Worm (Caenorhabditis elegans) whole organism, early embryonic: Measurements from ENCODE around the gene egl-4.

ENCODE experiments used
- B0310.2 ChIP-seq: sonication (generic microtip); optimal IDR thresholded peaks from 2 replicates; lab custom pipeline; 2016; ENCODE audit warnings: mild to moderate bottlenecking, missing genetic modification characterization, missing compliant biosample characterization
- aly-1 ChIP-seq: sonication (generic microtip); optimal IDR thresholded peaks from 2 replicates; lab custom pipeline; 2016; ENCODE audit warnings: missing genetic modification characterization, missing compliant biosample characterization
- ama-1 ChIP-seq: fragments of 150-350 bp; optimal IDR thresholded peaks from 2 replicates; lab custom pipeline; 2014
- ceh-13 ChIP-seq: fragments of 200-800 bp; sonication (Bioruptor generic); optimal IDR thresholded peaks from 2 replicates; lab custom pipeline; 2018; ENCODE audit warnings: mild to moderate bottlenecking, missing genetic modification characterization, missing compliant biosample characterization
- ceh-36 ChIP-seq: sonication (generic microtip); optimal IDR thresholded peaks from 2 replicates; lab custom pipeline; 2016; ENCODE audit warnings: missing genetic modification characterization, inconsistent platforms, missing compliant biosample characterization
- ets-7 ChIP-seq: sonication (generic microtip); optimal IDR thresholded peaks from 2 replicates; lab custom pipeline; 2016; ENCODE audit warnings: missing genotype, missing genetic modification characterization, missing compliant biosample characterization
- flt-1 ChIP-seq: fragments of 200-800 bp; sonication (Bioruptor generic); IDR thresholded peaks from 2 replicates; pipeline ENCODE4 v1.3.6; 2022; ENCODE audit warnings: missing genetic modification characterization, missing compliant biosample characterization
- hmg-4 ChIP-seq: fragments of 200-800 bp; sonication (Bioruptor generic); optimal IDR thresholded peaks from 2 replicates; lab custom pipeline; 2018; ENCODE audit warnings: mild to moderate bottlenecking, missing genetic modification characterization, missing compliant biosample characterization
- hnd-1 ChIP-seq: sonication (generic microtip); optimal IDR thresholded peaks from 2 replicates; lab custom pipeline; 2016; ENCODE audit warnings: missing genetic modification characterization, missing compliant biosample characterization
- pes-1 ChIP-seq: fragments of 200-800 bp; sonication (Bioruptor generic); IDR thresholded peaks from 2 replicates; pipeline ENCODE4 v1.3.6; 2022; ENCODE audit warnings: missing genetic modification reagents, missing genetic modification characterization, missing compliant biosample characterization
- scrt-1 ChIP-seq: fragments of 200-800 bp; sonication (Bioruptor generic); IDR thresholded peaks from 2 replicates; pipeline ENCODE4 v1.3.6; 2022; ENCODE audit warnings: missing genetic modification characterization, missing compliant biosample characterization
- sea-1 ChIP-seq: fragments of 200-800 bp; sonication (Bioruptor generic); conservative IDR thresholded peaks from 2 replicates; pipeline ENCODE4 v1.3.6; 2022; ENCODE audit warnings: missing genetic modification characterization, missing compliant biosample characterization
- tbx-37 ChIP-seq: fragments of 200-800 bp; sonication (Bioruptor generic); conservative IDR thresholded peaks from 2 replicates; pipeline ENCODE4 v1.3.6; 2022; ENCODE audit warnings: missing genetic modification reagents, missing genetic modification characterization, missing compliant biosample characterization
- tra-4 ChIP-seq: sonication (generic microtip); optimal IDR thresholded peaks from 2 replicates; lab custom pipeline; 2017; ENCODE audit warnings: missing genetic modification characterization, missing compliant biosample characterization

DNA sequence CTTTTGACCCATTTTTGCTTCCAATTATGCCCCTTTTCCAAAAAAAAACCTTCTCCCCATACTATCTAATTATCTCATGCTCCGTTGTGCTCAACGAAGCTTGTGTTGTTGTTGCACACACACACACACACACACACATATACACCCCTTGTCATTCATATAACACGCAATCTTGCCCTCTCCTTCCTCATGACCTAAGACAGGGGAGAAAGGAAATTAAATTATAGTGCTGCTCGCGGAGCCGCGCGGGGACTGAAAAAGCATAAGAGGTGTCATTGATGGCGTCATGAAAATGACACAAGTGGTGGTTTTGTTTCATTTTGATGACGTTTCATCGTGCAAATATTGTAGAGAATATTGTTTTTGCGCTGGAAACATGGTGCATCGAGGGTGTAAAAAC lies 21.1 kb upstream of the egl-4 start:
- TF ChIP-seq flt-1 (GFP tag; lab: Robert Waterston, UW) (no peak), ceh-13 (GFP tag; lab: Kevin White, UChicago) (no peak), tbx-37 (no peak), hmg-4 (GFP tag; lab: Kevin White, UChicago) (no peak), B0310.2 (tag; lab: Kevin White, UChicago) (no peak), ama-1 (lab: Kevin White, UChicago) (no peak), ets-7 (tag; lab: Kevin White, UChicago) (no peak), aly-1 (tag; lab: Kevin White, UChicago) (no peak), ceh-36 (tag; lab: Kevin White, UChicago) (no peak), pes-1 (GFP tag; lab: Robert Waterston, UW) (no peak), hnd-1 (no peak), sea-1 (GFP tag; lab: Robert Waterston, UW) (no peak), scrt-1 (GFP tag; lab: Robert Waterston, UW) (no peak), tra-4 (tag; lab: Kevin White, UChicago) (no peak)
